Fruit fly (Drosophila melanogaster): ENCODE measurements around the gene Rfk.
A peak's percentile ranks its signal among the peaks of the same experiment; 100 is the strongest.

Rfk gene

dm6 chr3R:7886167-7886858 lies 26.8 kb downstream of the Rfk start, which contains the start of gene CG17816 (continued):
- TF ChIP-seq CG8290 (GFP tag; optimal IDR thresholded peaks at IDR 0.05) (no peak), CG8290 (tag; optimal IDR thresholded peaks at IDR 0.05) (peak in 1 of 2 experiments; percentile 33), crc (GFP tag; optimal IDR thresholded peaks at IDR 0.05) (no peak), oc (tag; optimal IDR thresholded peaks at IDR 0.05) (peak; percentile 30), MESR4 (GFP tag; optimal IDR thresholded peaks at IDR 0.05) (peak; percentile 19), Pdp1 (GFP tag; optimal IDR thresholded peaks at IDR 0.05) (peak in 1 of 2 experiments; percentile 42), CG7786 (GFP tag; optimal IDR thresholded peaks at IDR 0.05) (no peak), CG11723 (GFP tag; optimal IDR thresholded peaks at IDR 0.05) (peak; percentile 25), Jarid2 (GFP tag; optimal IDR thresholded peaks at IDR 0.05) (peak; percentile 78), p53 (GFP tag; optimal IDR thresholded peaks at IDR 0.05) (peak; percentile 85), CG13894 (tag; optimal IDR thresholded peaks at IDR 0.05) (peak; percentile 44), bsh (GFP tag; optimal IDR thresholded peaks at IDR 0.05) (peak in 1 of 2 experiments; percentile 20), Lpt (GFP tag; optimal IDR thresholded peaks at IDR 0.05) (no peak), Adf1 (GFP tag; IDR thresholded peaks at IDR 0.05) (peak; percentile 84), Deaf1 (tag; optimal IDR thresholded peaks at IDR 0.05) (peak; percentile 80), CG34422 (GFP tag; IDR thresholded peaks at IDR 0.05) (0 out of 3 replicates have a peak, but pooled peaks have one; percentile 12), her (GFP tag; optimal IDR thresholded peaks at IDR 0.05) (no peak), CG11247 (GFP tag; IDR thresholded peaks at IDR 0.05) (no peak), Ets65A (GFP tag) (peak; percentile 71), CG5180 (GFP tag; optimal IDR thresholded peaks at IDR 0.05) (peak; percentile 20), CG15601 (tag; optimal IDR thresholded peaks at IDR 0.05) (peak; percentile 13), Fer3 (tag; optimal IDR thresholded peaks at IDR 0.05) (no peak), phol (tag; optimal IDR thresholded peaks at IDR 0.05) (peak; percentile 37), Rx (GFP tag; IDR thresholded peaks at IDR 0.05) (no peak), CG1832 (GFP tag; optimal IDR thresholded peaks at IDR 0.05) (no peak)

dm6 chr3R:7884433-7884832 lies 28.7 kb downstream of the Rfk start:
- TF ChIP-seq klu (GFP tag; IDR thresholded peaks at IDR 0.05) (no peak), CG4424 (GFP tag; optimal IDR thresholded peaks at IDR 0.05) (no peak), CG42726 (GFP tag; IDR thresholded peaks at IDR 0.05; ENCODE audit: partially characterized antibody) (no peak), E2f2 (GFP tag; IDR thresholded peaks at IDR 0.05) (no peak), Ptx1 (GFP tag; IDR thresholded peaks at IDR 0.05) (no peak), row (GFP tag; IDR thresholded peaks at IDR 0.05) (peak; percentile 23; the same call in 1 of the 3 replicates), eve (GFP tag; optimal IDR thresholded peaks at IDR 0.05) (no peak), Hmr (GFP tag; optimal IDR thresholded peaks at IDR 0.05) (no peak), ranshi (GFP tag; IDR thresholded peaks at IDR 0.05) (no peak), CG8290 (GFP tag; optimal IDR thresholded peaks at IDR 0.05) (no peak), CG8290 (tag; optimal IDR thresholded peaks at IDR 0.05) (no peak), CG13894 (tag; optimal IDR thresholded peaks at IDR 0.05) (peak; percentile 21), Deaf1 (tag; optimal IDR thresholded peaks at IDR 0.05) (peak; percentile 23), Lpt (GFP tag; optimal IDR thresholded peaks at IDR 0.05) (no peak), CG11504 (tag; optimal IDR thresholded peaks at IDR 0.05) (no peak), tna (GFP tag; IDR thresholded peaks at IDR 0.05; ENCODE audit: partially characterized antibody) (no peak), CG7928 (GFP tag; optimal IDR thresholded peaks at IDR 0.05) (no peak), Gug (GFP tag; IDR thresholded peaks at IDR 0.05) (no peak), CG12769 (tag; optimal IDR thresholded peaks at IDR 0.05) (no peak), stc (GFP tag; IDR thresholded peaks at IDR 0.05) (no peak), exex (tag; optimal IDR thresholded peaks at IDR 0.05) (no peak), CG7271 (tag; optimal IDR thresholded peaks at IDR 0.05) (no peak), CG13624 (GFP tag; optimal IDR thresholded peaks at IDR 0.05) (no peak), crp (GFP tag; optimal IDR thresholded peaks at IDR 0.05) (peak in 1 of 2 experiments; percentile 14), Med (GFP tag) (no peak), Lhr (GFP tag; optimal IDR thresholded peaks at IDR 0.05) (no peak), CG15514 (GFP tag; optimal IDR thresholded peaks at IDR 0.05) (peak; percentile 56), Awh (GFP tag; IDR thresholded peaks at IDR 0.05) (no peak), salm (tag; optimal IDR thresholded peaks at IDR 0.05) (no peak)
